Fruit fly (Drosophila melanogaster) whole organism, embryonic: ENCODE data around the gene CG18622.

ENCODE experiments used
- Aef1 ChIP-seq: fragments of 200-800 bp; sonication (Bioruptor generic); IDR thresholded peaks from 3 replicates; pipeline ENCODE4 v1.3.6; 2022; ENCODE audit warnings: missing biosample characterization, missing genetic modification characterization
- Blimp-1 ChIP-seq: fragments of 200-800 bp; sonication (Bioruptor generic); optimal IDR thresholded peaks from 3 replicates; lab custom pipeline; 2018; ENCODE audit warnings: missing biosample characterization, missing genetic modification characterization, mild to moderate bottlenecking, moderate library complexity, missing genetic modification reagents
- CG2199 ChIP-seq: fragments of 200-800 bp; sonication (Bioruptor generic); IDR thresholded peaks from 3 replicates; pipeline ENCODE4 v1.3.6; 2022; ENCODE audit warnings: missing biosample characterization, missing genetic modification characterization
- Xrp1 ChIP-seq: fragments of 200-800 bp; sonication (Bioruptor generic); IDR thresholded peaks from 2 replicates; pipeline ENCODE4 v1.3.6; 2022; ENCODE audit warnings: missing biosample characterization, missing genetic modification characterization
- sqz ChIP-seq: fragments of 200-800 bp; sonication (Bioruptor generic); optimal IDR thresholded peaks from 3 replicates; lab custom pipeline; 2018; ENCODE audit warnings: missing biosample characterization, mild to moderate bottlenecking, missing genetic modification characterization

dm6 chr3R:16972575-16972974 is 15.0 kb downstream of the CG18622 start:
- no peak for TF ChIP-seq Aef1 (GFP tag; lab: Robert Waterston, UW)
- no peak for TF ChIP-seq Blimp-1 (GFP tag; lab: Kevin White, UChicago)
- no peak for TF ChIP-seq sqz (GFP tag; lab: Kevin White, UChicago)
- TF ChIP-seq CG2199 = no peak
- no peak for TF ChIP-seq Xrp1 (GFP tag; lab: Robert Waterston, UW)
